Worm (Caenorhabditis elegans) whole organism, L4/young adult: ENCODE data around the gene K12B6.4.

ENCODE experiments used
- W03F9.2 ChIP-seq: fragments of 150-350 bp; optimal IDR thresholded peaks from 2 replicates; lab custom pipeline; 2014; ENCODE audit warnings: missing biosample characterization, missing genetic modification characterization
- dao-5 ChIP-seq: sonication (generic microtip); optimal IDR thresholded peaks from 2 replicates; lab custom pipeline; 2016; ENCODE audit warnings: missing genotype, missing genetic modification characterization, moderate library complexity, missing compliant biosample characterization
- him-1 ChIP-seq: sonication (generic microtip); optimal IDR thresholded peaks from 2 replicates; lab custom pipeline; 2016; ENCODE audit warnings: missing genotype, missing genetic modification reagents, missing genetic modification characterization, missing compliant biosample characterization

Gene K12B6.4

DNA sequence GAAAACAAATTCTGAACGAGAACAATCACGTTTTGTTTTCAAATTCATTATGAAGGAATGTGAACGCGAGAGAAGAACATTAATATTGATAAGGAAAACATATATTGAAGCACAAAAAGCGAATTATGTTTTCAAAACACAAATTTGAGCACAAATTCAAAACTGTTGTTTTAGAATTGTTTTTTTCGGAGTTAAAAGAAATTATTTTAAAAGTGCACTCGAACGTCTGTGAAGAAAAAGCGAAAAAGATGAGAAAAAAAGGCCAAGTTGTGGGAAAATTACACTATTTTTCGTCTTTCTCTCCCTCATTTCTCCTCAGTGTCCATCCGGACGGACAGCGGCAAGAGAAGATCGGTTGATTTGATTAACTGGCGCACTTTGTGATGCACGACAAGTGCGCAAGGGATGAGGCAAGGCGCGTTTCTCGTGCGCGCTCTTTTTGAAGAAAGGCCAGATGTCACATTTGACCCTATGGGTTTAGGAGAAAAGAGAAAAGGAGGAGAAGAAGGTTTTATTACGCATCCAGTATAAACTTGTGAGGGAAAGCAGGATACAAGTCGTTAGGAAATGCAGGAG is 13.8 kb downstream of the K12B6.4 start, which contains the start of gene mrck-1:
mrck-1 (minus strand) TSS at position 51 of the 576 bp plus-strand sequence.
- TF ChIP-seq dao-5 (tag; lab: Kevin White, UChicago): no peak
- peak; percentile 92 for TF ChIP-seq him-1
- TF ChIP-seq W03F9.2 (tag; lab: Kevin White, UChicago): peak; percentile 64

ce11 chrV:6259139-6259538 is 21.9 kb downstream of the K12B6.4 start, which contains the start of gene K08B12.1:
Gene K08B12.1, plus strand, starts transcription at chrV:6259367.
- TF ChIP-seq him-1 (no peak), dao-5 (tag; lab: Kevin White, UChicago) (no peak), W03F9.2 (tag; lab: Kevin White, UChicago) (no peak)

DNA sequence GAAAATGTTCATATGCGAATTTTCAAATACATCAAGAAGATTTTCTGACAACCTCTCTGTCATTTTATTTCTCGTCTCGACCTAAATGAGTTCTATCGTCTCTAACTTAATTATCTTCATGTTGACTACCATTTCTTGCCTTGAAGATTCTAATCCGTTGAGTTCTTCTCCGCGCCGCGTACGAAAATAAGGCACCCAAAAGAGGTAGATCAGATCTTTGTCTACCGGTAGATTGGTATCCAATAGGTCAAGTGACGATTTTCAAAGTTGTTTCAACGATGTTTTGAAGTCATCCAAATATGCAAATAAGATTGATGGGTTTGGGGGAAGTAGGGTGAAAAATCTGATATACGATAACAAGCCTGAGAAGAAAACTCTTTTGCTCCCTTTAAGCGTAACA is 27.1 kb downstream of the K12B6.4 start:
- no peak for TF ChIP-seq him-1
- TF ChIP-seq W03F9.2 (tag; lab: Kevin White, UChicago): no peak
- TF ChIP-seq dao-5 (tag; lab: Kevin White, UChicago): no peak

ce11 chrV:6250959-6251598 is 30.0 kb downstream of the K12B6.4 start:
- TF ChIP-seq dao-5 (tag; lab: Kevin White, UChicago) (no peak), him-1 (no peak), W03F9.2 (tag; lab: Kevin White, UChicago) (no peak)

- TF ChIP-seq him-1: no peak
- TF ChIP-seq W03F9.2 (tag; lab: Kevin White, UChicago): no peak
- TF ChIP-seq dao-5 (tag; lab: Kevin White, UChicago): no peak
These were observed 31.9 kb downstream of the K12B6.4 start for ce11 chrV:6249135-6249534.

DNA sequence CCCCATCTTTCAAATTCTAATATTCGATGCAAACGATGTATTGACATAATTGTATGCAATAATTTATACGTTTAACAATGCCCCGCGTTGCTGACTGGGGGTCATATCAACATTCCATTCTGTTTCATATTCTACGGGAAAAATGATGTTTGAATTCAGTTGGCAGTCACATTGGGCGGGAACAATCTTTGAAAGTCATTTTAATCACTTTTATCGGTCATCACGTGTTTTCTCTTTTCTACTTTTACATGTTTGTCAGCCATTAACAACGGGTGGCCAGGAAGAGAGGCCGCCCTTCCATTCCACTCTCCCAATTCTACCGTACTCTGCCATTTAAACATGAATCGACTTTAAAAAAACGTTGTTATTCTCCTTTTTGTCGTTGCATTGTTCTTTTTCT is 32.4 kb downstream of the K12B6.4 start:
- no peak for TF ChIP-seq dao-5 (tag; lab: Kevin White, UChicago)
- no peak for TF ChIP-seq W03F9.2 (tag; lab: Kevin White, UChicago)
- no peak for TF ChIP-seq him-1

DNA sequence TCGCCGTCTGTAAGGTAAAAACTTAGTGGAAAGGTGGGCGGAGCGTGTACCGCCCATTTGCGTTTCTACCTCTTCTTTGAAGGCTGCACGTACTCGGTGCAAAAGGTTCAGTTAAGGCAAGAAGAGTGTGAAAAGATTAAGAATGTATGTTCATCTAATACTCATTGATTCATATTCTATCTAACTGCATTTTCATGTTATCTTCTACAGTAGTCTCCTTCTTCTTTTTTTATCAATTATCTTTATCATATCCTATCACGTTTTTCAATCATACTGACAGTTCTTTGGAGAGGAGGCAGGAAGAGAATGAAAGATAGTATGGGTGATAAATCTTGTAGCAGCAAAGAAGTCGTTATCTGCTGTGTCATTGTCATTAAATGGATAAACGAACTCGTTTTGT is 33.7 kb downstream of the K12B6.4 start:
- TF ChIP-seq W03F9.2 (tag; lab: Kevin White, UChicago) (no peak), dao-5 (tag; lab: Kevin White, UChicago) (no peak), him-1 (no peak)

DNA sequence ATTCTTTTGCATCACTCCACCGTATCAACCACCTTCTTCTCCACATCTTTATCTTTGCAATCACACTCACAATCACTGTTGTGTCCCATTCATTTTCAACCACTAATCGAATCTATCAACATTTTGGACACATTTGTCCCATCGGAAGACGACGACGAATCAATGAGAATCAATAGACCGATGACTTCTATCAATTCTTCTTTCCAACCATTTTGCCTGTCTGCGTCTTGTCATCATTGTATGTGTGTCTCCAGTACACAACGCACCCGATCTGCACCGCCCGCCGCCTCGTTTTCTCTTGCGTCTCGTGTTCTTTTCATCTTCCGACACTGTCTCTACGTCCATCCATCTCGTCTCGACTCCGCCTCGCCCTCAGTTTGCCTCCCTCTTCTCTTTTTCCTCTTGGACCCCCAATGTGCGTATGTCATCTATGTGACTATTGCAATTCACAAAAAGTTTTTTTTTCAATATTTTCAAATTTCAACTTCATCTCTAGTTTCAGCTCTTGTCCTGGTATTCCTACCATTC is 34.6 kb downstream of the K12B6.4 start, which contains the start of gene dmd-7:
dmd-7 (plus strand) TSS at position 478 of the 528 bp plus-strand sequence.
- TF ChIP-seq dao-5 (tag; lab: Kevin White, UChicago) (no peak), W03F9.2 (tag; lab: Kevin White, UChicago) (peak; percentile 16), him-1 (peak; percentile 46)

DNA sequence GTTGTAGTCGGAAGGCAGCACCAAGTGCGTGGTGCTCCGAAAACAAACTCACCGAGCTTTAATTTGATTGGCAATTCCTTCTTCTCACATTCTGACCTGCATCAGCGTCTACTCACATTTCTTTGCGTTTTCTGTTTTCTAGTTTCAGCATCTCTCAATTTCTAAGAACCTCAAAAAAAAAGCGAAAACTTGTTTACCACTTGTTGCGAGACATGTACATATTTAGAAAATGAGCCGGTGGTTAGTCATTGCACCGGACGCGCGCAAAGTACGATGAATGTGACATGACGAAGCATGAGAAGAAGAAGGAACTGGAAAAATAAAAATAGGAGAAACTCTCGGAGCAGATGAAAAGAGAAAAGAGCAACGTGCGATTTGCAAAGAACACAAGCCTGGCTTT is 36.4 kb downstream of the K12B6.4 start:
- TF ChIP-seq him-1 (peak; percentile 28), dao-5 (tag; lab: Kevin White, UChicago) (no peak)

- TF ChIP-seq W03F9.2 (tag; lab: Kevin White, UChicago) (no peak), dao-5 (tag; lab: Kevin White, UChicago) (no peak), him-1 (no peak)
These were observed 37.8 kb downstream of the K12B6.4 start for ce11 chrV:6243260-6243659.

DNA sequence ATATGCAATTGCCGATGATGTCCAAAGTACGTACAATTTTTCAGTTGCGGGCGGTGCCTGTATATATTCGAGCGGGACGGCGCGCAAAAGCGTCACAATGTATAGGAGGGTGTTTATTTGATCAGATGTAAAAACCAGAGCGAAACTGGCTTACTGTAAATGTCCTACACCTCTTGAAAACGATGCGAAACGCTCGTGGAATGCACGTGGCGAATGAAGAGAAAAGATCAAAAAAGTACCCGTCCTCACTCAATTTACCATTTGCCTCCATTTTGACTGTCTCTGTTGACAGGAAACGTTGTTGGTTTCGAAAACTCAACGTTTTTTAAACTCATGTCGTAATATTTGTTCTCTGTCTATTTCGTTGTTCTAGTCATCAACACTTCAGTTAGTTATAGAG is 40.3 kb downstream of the K12B6.4 start:
- no peak for TF ChIP-seq him-1
- TF ChIP-seq W03F9.2 (tag; lab: Kevin White, UChicago): peak; percentile 21

- no peak for TF ChIP-seq W03F9.2 (tag; lab: Kevin White, UChicago)
- TF ChIP-seq him-1: no peak
- TF ChIP-seq dao-5 (tag; lab: Kevin White, UChicago): no peak
These were observed 41.2 kb downstream of the K12B6.4 start for ce11 chrV:6239855-6240254.

DNA sequence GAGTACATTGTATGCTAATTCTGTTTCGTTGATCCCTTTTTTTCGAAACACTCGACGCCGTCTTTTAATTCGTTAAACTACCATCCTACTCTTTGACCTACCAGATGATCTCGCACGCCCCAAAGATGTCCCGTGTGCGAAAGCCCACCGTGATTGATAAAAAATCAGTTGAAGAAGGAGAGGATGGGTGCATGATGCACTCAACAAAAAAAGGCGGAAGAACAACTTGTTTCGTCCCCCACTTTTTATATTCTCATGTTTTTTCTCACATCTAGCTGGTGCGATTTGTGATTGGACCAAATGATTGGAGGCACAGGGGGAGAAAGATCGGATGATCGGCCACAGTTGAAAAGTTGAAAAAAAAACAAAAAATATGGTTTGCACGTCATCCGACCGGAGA is 42.7 kb downstream of the K12B6.4 start:
- TF ChIP-seq him-1: no peak
- no peak for TF ChIP-seq dao-5 (tag; lab: Kevin White, UChicago)
- no peak for TF ChIP-seq W03F9.2 (tag; lab: Kevin White, UChicago)

DNA sequence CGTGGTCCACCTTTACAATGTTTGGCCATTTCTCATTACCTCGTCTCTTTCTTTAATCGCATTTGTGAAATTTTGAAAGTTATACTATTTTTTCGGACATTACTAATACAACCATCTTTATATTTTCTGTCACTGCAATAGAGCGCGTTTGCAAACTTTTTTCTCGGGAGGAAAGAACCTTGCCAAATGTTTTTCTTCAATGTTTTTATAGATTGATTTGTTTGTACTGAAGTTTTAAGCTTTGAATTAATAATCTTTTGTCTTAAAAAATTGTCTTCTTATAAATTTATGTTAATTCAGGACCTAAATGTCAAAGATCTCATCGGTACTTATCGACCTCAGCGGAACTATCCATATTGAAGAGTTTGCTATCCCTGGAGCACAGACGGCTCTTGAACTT is 46.2 kb downstream of the K12B6.4 start, which contains the start of gene K08B12.3:
K08B12.3 (plus strand) TSS at position 301 of the 400 bp plus-strand sequence.
- TF ChIP-seq W03F9.2 (tag; lab: Kevin White, UChicago): no peak
- no peak for TF ChIP-seq dao-5 (tag; lab: Kevin White, UChicago)
- TF ChIP-seq him-1: no peak
